Worm (Caenorhabditis elegans) whole organism, young adult: ENCODE results near the gene F10G7.5.
A peak's percentile ranks its signal among the peaks of the same experiment; 100 is the strongest.

Source experiments
- B0035.1 ChIP-seq: sonication (generic microtip); optimal IDR thresholded peaks from 2 replicates; lab custom pipeline; 2016; ENCODE audit warnings: missing genetic modification characterization, mild to moderate bottlenecking, missing compliant biosample characterization, missing genotype, missing genetic modification reagents
- F23B12.7 ChIP-seq: sonication (generic microtip); optimal IDR thresholded peaks from 2 replicates; lab custom pipeline; 2017; ENCODE audit warnings: missing genetic modification characterization, mild to moderate bottlenecking, missing compliant biosample characterization, antibody characterized with exemption, moderate library complexity; ENCODE audit not compliant: insufficient read depth
- F39B2.1 ChIP-seq: fragments of 200-800 bp; sonication (Bioruptor generic); IDR thresholded peaks from 2 replicates; pipeline ENCODE4 v1.3.6; 2022; ENCODE audit warnings: missing genetic modification reagents, missing genetic modification characterization, missing compliant biosample characterization
- F55B11.4 ChIP-seq: sonication (generic microtip); optimal IDR thresholded peaks from 2 replicates; lab custom pipeline; 2016; ENCODE audit warnings: missing compliant biosample characterization, missing genetic modification characterization, borderline replicate concordance; ENCODE audit not compliant: insufficient read depth
- T26A5.8 ChIP-seq: sonication (generic microtip); optimal IDR thresholded peaks from 2 replicates; lab custom pipeline; 2016; ENCODE audit warnings: missing genetic modification characterization, missing compliant biosample characterization
- akir-1 ChIP-seq: fragments of 200-800 bp; sonication (Bioruptor generic); optimal IDR thresholded peaks from 2 replicates; lab custom pipeline; 2018; ENCODE audit warnings: mild to moderate bottlenecking, missing genetic modification characterization, moderate library complexity, missing compliant biosample characterization
- atf-7 ChIP-seq: sonication (generic microtip); optimal IDR thresholded peaks from 2 replicates; lab custom pipeline; 2017; ENCODE audit warnings: mild to moderate bottlenecking, missing genetic modification characterization, missing compliant biosample characterization
- athp-1 ChIP-seq: sonication (generic microtip); optimal IDR thresholded peaks from 2 replicates; lab custom pipeline; 2017; ENCODE audit warnings: mild to moderate bottlenecking, missing genetic modification characterization, missing compliant biosample characterization
- attf-5 ChIP-seq: fragments of 200-800 bp; sonication (Bioruptor generic); optimal IDR thresholded peaks from 2 replicates; lab custom pipeline; 2018; ENCODE audit warnings: mild to moderate bottlenecking, missing genetic modification characterization, missing compliant biosample characterization
- bed-2 ChIP-seq: fragments of 200-800 bp; sonication (Bioruptor generic); IDR thresholded peaks from 2 replicates; pipeline ENCODE4 v1.3.6; 2022; ENCODE audit warnings: missing genetic modification reagents, missing genetic modification characterization, missing compliant biosample characterization
- cebp-2 ChIP-seq: fragments of 200-800 bp; sonication (Bioruptor generic); IDR thresholded peaks from 2 replicates; pipeline ENCODE4 v1.3.6; 2022; ENCODE audit warnings: missing genetic modification characterization, missing compliant biosample characterization
- ceh-79 ChIP-seq: sonication (generic microtip); optimal IDR thresholded peaks from 2 replicates; lab custom pipeline; 2017; ENCODE audit warnings: mild to moderate bottlenecking, missing genetic modification characterization, missing compliant biosample characterization
- ceh-91 ChIP-seq: fragments of 200-800 bp; sonication (Bioruptor generic); IDR thresholded peaks from 2 replicates; pipeline ENCODE4 v1.3.6; 2022; ENCODE audit warnings: missing genetic modification reagents, missing genetic modification characterization, missing compliant biosample characterization
- chd-7 ChIP-seq: sonication (generic microtip); optimal IDR thresholded peaks from 2 replicates; lab custom pipeline; 2016; ENCODE audit warnings: mild to moderate bottlenecking, missing genetic modification characterization, moderate library complexity, missing compliant biosample characterization
- die-1 ChIP-seq: sonication (generic microtip); optimal IDR thresholded peaks from 2 replicates; lab custom pipeline; 2016; ENCODE audit warnings: missing genotype, mild to moderate bottlenecking, missing genetic modification characterization, missing compliant biosample characterization
- dox-1 ChIP-seq: fragments of 200-800 bp; sonication (Bioruptor generic); IDR thresholded peaks from 2 replicates; pipeline ENCODE4 v1.3.6; 2022; ENCODE audit warnings: missing genetic modification reagents, missing genetic modification characterization, missing compliant biosample characterization
- egl-18 ChIP-seq: fragments of 200-800 bp; sonication (Bioruptor generic); IDR thresholded peaks from 2 replicates; pipeline ENCODE4 v1.3.6; 2022; ENCODE audit warnings: missing genetic modification reagents, missing genetic modification characterization, missing compliant biosample characterization
- egrh-3 ChIP-seq: fragments of 200-800 bp; sonication (Bioruptor generic); IDR thresholded peaks from 2 replicates; pipeline ENCODE4 v1.3.6; 2022; ENCODE audit warnings: missing genetic modification reagents, missing genetic modification characterization, missing compliant biosample characterization
- ekl-4 ChIP-seq: fragments of 200-800 bp; sonication (Bioruptor generic); IDR thresholded peaks from 2 replicates; pipeline ENCODE4 v1.3.6; 2022; ENCODE audit warnings: missing genetic modification reagents, missing genetic modification characterization, missing compliant biosample characterization
- ets-4 ChIP-seq: fragments of 200-800 bp; sonication (Bioruptor generic); optimal IDR thresholded peaks from 2 replicates; lab custom pipeline; 2018; ENCODE audit warnings: mild to moderate bottlenecking, missing genetic modification characterization, missing compliant biosample characterization
- hmg-1.2 ChIP-seq: fragments of 200-800 bp; sonication (Bioruptor generic); IDR thresholded peaks from 2 replicates; pipeline ENCODE4 v1.3.6; 2022; ENCODE audit warnings: missing genetic modification reagents, missing genetic modification characterization, missing compliant biosample characterization
- lag-1 ChIP-seq: fragments of 200-800 bp; sonication (Bioruptor generic); IDR thresholded peaks from 2 replicates; pipeline ENCODE4 v1.3.6; 2022; ENCODE audit warnings: missing genetic modification reagents, missing genetic modification characterization, missing compliant biosample characterization
- lin-26 ChIP-seq: fragments of 200-800 bp; sonication (Bioruptor generic); IDR thresholded peaks from 2 replicates; pipeline ENCODE4 v1.3.6; 2022; ENCODE audit warnings: missing genetic modification reagents, missing genetic modification characterization, missing compliant biosample characterization
- lin-35 ChIP-seq, 3 experiments: fragments of 150-350 bp in 2 of 3; sonication (generic microtip) in 1 of 3; optimal IDR thresholded peaks; 2 replicates each; lab custom pipeline; 2014 to 2018; ENCODE audit warnings: missing biosample characterization in 3 of 3, missing genetic modification characterization in 3 of 3, missing genetic modification reagents in 3 of 3
- lsl-1 ChIP-seq: fragments of 200-800 bp; sonication (Bioruptor generic); optimal IDR thresholded peaks from 2 replicates; lab custom pipeline; 2018; ENCODE audit warnings: mild to moderate bottlenecking, missing genetic modification characterization, moderate library complexity, missing compliant biosample characterization
- mcd-1 ChIP-seq: fragments of 200-800 bp; sonication (Bioruptor generic); IDR thresholded peaks from 2 replicates; pipeline ENCODE4 v1.3.6; 2022; ENCODE audit warnings: missing genetic modification reagents, missing genetic modification characterization, missing compliant biosample characterization
- mes-4 ChIP-seq: sonication (generic microtip); optimal IDR thresholded peaks from 2 replicates; lab custom pipeline; 2016; ENCODE audit warnings: missing genotype, missing genetic modification characterization, missing compliant biosample characterization
- nhr-27 ChIP-seq: fragments of 200-800 bp; sonication (Bioruptor generic); optimal IDR thresholded peaks from 2 replicates; lab custom pipeline; 2018; ENCODE audit warnings: mild to moderate bottlenecking, missing genetic modification characterization, moderate library complexity, missing compliant biosample characterization
- nhr-80 ChIP-seq: sonication (generic microtip); optimal IDR thresholded peaks from 2 replicates; lab custom pipeline; 2016; ENCODE audit warnings: missing genetic modification characterization, missing compliant biosample characterization
- pha-4 ChIP-seq: fragments of 150-350 bp; sonication (generic microtip); optimal IDR thresholded peaks from 2 replicates; lab custom pipeline; 2014; ENCODE audit warnings: missing biosample characterization, missing genetic modification reagents, missing genetic modification characterization
- rec-8 ChIP-seq, 2 experiments: sonication (generic microtip); optimal IDR thresholded peaks; 2 replicates each; lab custom pipeline; 2016; ENCODE audit warnings: mild to moderate bottlenecking in 2 of 2, missing genetic modification characterization in 2 of 2, missing genetic modification reagents in 2 of 2, missing genotype in 2 of 2, missing biosample characterization in 1 of 2, missing compliant biosample characterization in 1 of 2, moderate library complexity in 1 of 2
- snpc-1.3 ChIP-seq: sonication (generic microtip); optimal IDR thresholded peaks from 2 replicates; lab custom pipeline; 2017; ENCODE audit warnings: missing genetic modification characterization, mild to moderate bottlenecking, missing compliant biosample characterization, antibody characterized with exemption, moderate library complexity, missing genotype, missing genetic modification reagents; ENCODE audit not compliant: insufficient read depth
- tbx-9 ChIP-seq: sonication (generic microtip); optimal IDR thresholded peaks from 2 replicates; lab custom pipeline; 2016; ENCODE audit warnings: borderline replicate concordance, missing genetic modification characterization, inconsistent platforms, missing compliant biosample characterization
- unc-130 ChIP-seq: sonication (generic microtip); optimal IDR thresholded peaks from 2 replicates; lab custom pipeline; 2016; ENCODE audit warnings: missing genetic modification reagents, missing genetic modification characterization, missing compliant biosample characterization
- unc-62 ChIP-seq: fragments of 150-350 bp; optimal IDR thresholded peaks from 2 replicates; lab custom pipeline; 2014; ENCODE audit warnings: missing biosample characterization, missing genetic modification reagents, missing genetic modification characterization
- xnd-1 ChIP-seq: sonication (generic microtip); optimal IDR thresholded peaks from 2 replicates; lab custom pipeline; 2016; ENCODE audit warnings: missing genotype, missing genetic modification reagents, missing genetic modification characterization, missing compliant biosample characterization
- zfh-2 ChIP-seq: fragments of 200-800 bp; sonication (Bioruptor generic); conservative IDR thresholded peaks from 2 replicates; pipeline ENCODE4 v1.3.6; 2022; ENCODE audit warnings: missing genetic modification reagents, missing genetic modification characterization, missing compliant biosample characterization
- ztf-26 ChIP-seq: sonication (generic microtip); optimal IDR thresholded peaks from 2 replicates; lab custom pipeline; 2017; ENCODE audit warnings: missing genetic modification characterization, missing compliant biosample characterization
- ztf-28 ChIP-seq: fragments of 200-800 bp; sonication (Bioruptor generic); IDR thresholded peaks from 2 replicates; pipeline ENCODE4 v1.3.6; 2022; ENCODE audit warnings: missing genetic modification reagents, missing genetic modification characterization, missing compliant biosample characterization
- ztf-3 ChIP-seq: fragments of 200-800 bp; sonication (Bioruptor generic); optimal IDR thresholded peaks from 2 replicates; lab custom pipeline; 2018; ENCODE audit warnings: mild to moderate bottlenecking, missing genetic modification characterization, missing compliant biosample characterization

Gene F10G7.5

ce11 chrII:4673242-4673641 is 20.0 kb upstream of the F10G7.5 start:
- TF ChIP-seq ztf-26 (tag; lab: Kevin White, UChicago) (no peak), atf-7 (tag; lab: Kevin White, UChicago) (no peak), zfh-2 (GFP tag; lab: Robert Waterston, UW) (peak; percentile 64), mes-4 (tag; lab: Kevin White, UChicago) (no peak)

DNA sequence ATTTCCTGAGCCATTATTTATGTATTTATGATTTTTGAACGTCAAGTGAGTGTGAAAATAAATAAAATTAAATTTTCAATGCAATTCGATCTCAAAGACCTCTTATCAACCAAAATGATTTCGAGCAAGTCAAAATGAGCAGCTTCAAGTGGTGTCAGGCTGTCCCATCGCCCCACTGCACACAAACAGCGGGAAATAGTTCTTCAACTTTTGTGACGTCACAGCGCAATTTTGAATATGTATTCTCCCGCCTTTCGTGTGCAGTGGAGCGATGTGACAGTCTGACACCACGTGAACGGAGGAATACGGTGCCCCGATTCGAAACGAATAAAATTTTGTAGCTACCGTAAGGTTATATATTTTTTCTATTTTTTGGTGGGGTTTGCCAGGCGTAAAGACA is 19.5 kb upstream of the F10G7.5 start:
- no peak for TF ChIP-seq F55B11.4
- no peak for TF ChIP-seq unc-62 (GFP tag; lab: Kevin White, UChicago)
- no peak for TF ChIP-seq ztf-28 (GFP tag; lab: Robert Waterston, UW)
- TF ChIP-seq hmg-1.2 (GFP tag; lab: Robert Waterston, UW): no peak
- no peak for TF ChIP-seq rec-8 (tag; optimal IDR thresholded peaks at IDR 0.05; lab: Kevin White, UChicago)
- TF ChIP-seq akir-1: no peak
- TF ChIP-seq athp-1: no peak
- TF ChIP-seq egl-18 (GFP tag; lab: Robert Waterston, UW): no peak
- TF ChIP-seq xnd-1 (tag; lab: Kevin White, UChicago): no peak
- no peak for TF ChIP-seq lin-26 (GFP tag; lab: Robert Waterston, UW)
- TF ChIP-seq tbx-9 (tag; lab: Kevin White, UChicago): no peak
- TF ChIP-seq unc-130 (GFP tag; lab: Kevin White, UChicago): no peak
- no peak for TF ChIP-seq dox-1
- no peak for TF ChIP-seq ztf-26 (tag; lab: Kevin White, UChicago)
- no peak for TF ChIP-seq attf-5 (GFP tag; lab: Kevin White, UChicago)
- TF ChIP-seq snpc-1.3 (tag; lab: Kevin White, UChicago): no peak
- no peak for TF ChIP-seq nhr-80
- TF ChIP-seq ceh-79 (tag; lab: Kevin White, UChicago): no peak
- TF ChIP-seq mes-4 (tag; lab: Kevin White, UChicago): no peak
- no peak for TF ChIP-seq bed-2 (GFP tag; lab: Robert Waterston, UW)

- no peak for TF ChIP-seq lsl-1 (GFP tag; lab: Kevin White, UChicago)
- TF ChIP-seq chd-7 (tag; lab: Kevin White, UChicago): no peak
- TF ChIP-seq F39B2.1: no peak
- peak; percentile 74 for TF ChIP-seq nhr-80
- TF ChIP-seq, all 124 proteins: peak for 1
Measured at ce11 chrII:4674188-4674587, 19.0 kb upstream of the F10G7.5 start.

ce11 chrII:4675481-4675880 is 17.7 kb upstream of the F10G7.5 start, which contains the start of gene T05A7.3:
T05A7.3 (plus strand) TSS chrII:4675781.
- no peak for TF ChIP-seq nhr-27 (tag; lab: Kevin White, UChicago)
- no peak for TF ChIP-seq lin-35 (GFP tag; optimal IDR thresholded peaks at IDR 0.05; lab: Kevin White, UChicago)
- TF ChIP-seq mcd-1 (GFP tag; lab: Robert Waterston, UW): no peak
- no peak for TF ChIP-seq ets-4
- TF ChIP-seq T26A5.8 (tag; lab: Kevin White, UChicago): no peak
- TF ChIP-seq die-1 (tag; lab: Kevin White, UChicago): no peak
- TF ChIP-seq ztf-3 (GFP tag; lab: Kevin White, UChicago): no peak
- TF ChIP-seq egl-18 (GFP tag; lab: Robert Waterston, UW): no peak
- TF ChIP-seq egrh-3 (GFP tag; lab: Robert Waterston, UW): no peak
- no peak for TF ChIP-seq lag-1 (GFP tag; lab: Robert Waterston, UW)
- TF ChIP-seq cebp-2 (GFP tag; lab: Robert Waterston, UW): no peak
- TF ChIP-seq pha-4 (tag; lab: Kevin White, UChicago): no peak
- no peak for TF ChIP-seq ekl-4 (GFP tag; lab: Robert Waterston, UW)
- no peak for TF ChIP-seq F23B12.7 (tag; lab: Kevin White, UChicago)
- no peak for TF ChIP-seq ceh-91 (GFP tag; lab: Robert Waterston, UW)
- TF ChIP-seq B0035.1 (tag; lab: Kevin White, UChicago): no peak
